Worm (Caenorhabditis elegans) whole organism, L1 larva: ENCODE measurements around the gene lelo-3.

Experiments used
- C34B4.2 ChIP-seq: sonication (generic microtip); optimal IDR thresholded peaks from 2 replicates; lab custom pipeline; 2017; ENCODE audit warnings: mild to moderate bottlenecking, missing genetic modification characterization, missing compliant biosample characterization
- aha-1 ChIP-seq: fragments of 150-350 bp; optimal IDR thresholded peaks from 2 replicates; lab custom pipeline; 2014; ENCODE audit warnings: missing biosample characterization, missing genetic modification characterization
- alr-1 ChIP-seq: fragments of 200-800 bp; sonication (Bioruptor generic); optimal IDR thresholded peaks from 2 replicates; lab custom pipeline; 2018; ENCODE audit warnings: borderline replicate concordance, mild to moderate bottlenecking, missing genetic modification characterization, missing compliant biosample characterization
- aly-2 ChIP-seq: fragments of 150-350 bp; optimal IDR thresholded peaks from 2 replicates; lab custom pipeline; 2014; ENCODE audit warnings: missing biosample characterization, missing genetic modification characterization
- blmp-1 ChIP-seq: fragments of 150-350 bp; optimal IDR thresholded peaks from 2 replicates; lab custom pipeline; 2014; ENCODE audit warnings: missing biosample characterization, missing genetic modification characterization
- ceh-63 ChIP-seq: fragments of 200-800 bp; sonication (Bioruptor generic); optimal IDR thresholded peaks from 2 replicates; lab custom pipeline; 2018; ENCODE audit warnings: mild to moderate bottlenecking, missing genetic modification characterization, missing compliant biosample characterization
- ceh-82 ChIP-seq, 3 experiments: fragments of 150-350 bp in 1 of 3; sonication (generic microtip) in 2 of 3; optimal IDR thresholded peaks; 2 replicates each; lab custom pipeline; 2014 to 2017; ENCODE audit warnings: missing biosample characterization in 3 of 3, missing genetic modification characterization in 3 of 3
- ceh-88 ChIP-seq: fragments of 200-800 bp; sonication (Bioruptor generic); IDR thresholded peaks from 2 replicates; pipeline ENCODE4 v1.3.6; 2022; ENCODE audit warnings: missing genetic modification characterization, missing compliant biosample characterization
- dsc-1 ChIP-seq: sonication (generic microtip); optimal IDR thresholded peaks from 2 replicates; lab custom pipeline; 2016; ENCODE audit warnings: mild to moderate bottlenecking, missing genetic modification characterization, missing compliant biosample characterization
- egl-27 ChIP-seq, 2 experiments: fragments of 150-350 bp in 1 of 2; sonication (generic microtip); optimal IDR thresholded peaks; 3 replicates each; lab custom pipeline; 2017 to 2018; ENCODE audit warnings: missing biosample characterization in 2 of 2, missing genetic modification characterization in 2 of 2, missing genetic modification reagents in 2 of 2
- elt-2 ChIP-seq: sonication (generic microtip); optimal IDR thresholded peaks from 2 replicates; lab custom pipeline; 2016; ENCODE audit warnings: missing genetic modification characterization, mild to moderate bottlenecking, inconsistent platforms, missing compliant biosample characterization, missing genetic modification reagents
- fkh-10 ChIP-seq: sonication (generic microtip); optimal IDR thresholded peaks from 2 replicates; lab custom pipeline; 2017; ENCODE audit warnings: missing biosample characterization, missing genetic modification reagents, missing genetic modification characterization
- fkh-8 ChIP-seq: sonication (generic microtip); optimal IDR thresholded peaks from 2 replicates; lab custom pipeline; 2016; ENCODE audit warnings: mild to moderate bottlenecking, missing genetic modification characterization, missing compliant biosample characterization
- fos-1 ChIP-seq: fragments of 150-350 bp; optimal IDR thresholded peaks from 2 replicates; lab custom pipeline; 2014; ENCODE audit warnings: missing biosample characterization, missing genetic modification characterization
- grh-1 ChIP-seq: fragments of 200-800 bp; sonication (Bioruptor generic); IDR thresholded peaks from 2 replicates; pipeline ENCODE4 v1.3.6; 2022; ENCODE audit warnings: missing genetic modification reagents, missing genetic modification characterization, missing compliant biosample characterization
- irx-1 ChIP-seq: sonication (generic microtip); optimal IDR thresholded peaks from 2 replicates; lab custom pipeline; 2016; ENCODE audit warnings: missing genetic modification characterization, missing compliant biosample characterization
- isw-1 ChIP-seq: fragments of 200-800 bp; sonication (Bioruptor generic); IDR thresholded peaks from 2 replicates; pipeline ENCODE4 v1.3.6; 2022; ENCODE audit warnings: missing genetic modification characterization, missing compliant biosample characterization
- jun-1 ChIP-seq: fragments of 150-350 bp; optimal IDR thresholded peaks from 2 replicates; lab custom pipeline; 2014; ENCODE audit warnings: missing biosample characterization, missing genetic modification reagents, missing genetic modification characterization
- lin-13 ChIP-seq: fragments of 150-350 bp; optimal IDR thresholded peaks from 2 replicates; lab custom pipeline; 2014; ENCODE audit warnings: missing biosample characterization, missing genetic modification reagents, missing genetic modification characterization
- lin-14 ChIP-seq: fragments of 200-800 bp; sonication (Bioruptor generic); optimal IDR thresholded peaks from 2 replicates; lab custom pipeline; 2018; ENCODE audit warnings: mild to moderate bottlenecking, missing genetic modification characterization, moderate library complexity, missing compliant biosample characterization
- lin-15B ChIP-seq: fragments of 150-350 bp; sonication (generic microtip); optimal IDR thresholded peaks from 3 replicates; lab custom pipeline; 2014; ENCODE audit warnings: missing biosample characterization, missing genetic modification characterization
- lsy-2 ChIP-seq, 2 experiments: fragments of 150-350 bp; optimal IDR thresholded peaks; 2 replicates each; lab custom pipeline; 2014; ENCODE audit warnings: missing biosample characterization in 2 of 2, missing genetic modification characterization in 2 of 2
- mdl-1 ChIP-seq, 2 experiments: fragments of 150-350 bp; optimal IDR thresholded peaks; 2 replicates each; lab custom pipeline; 2014 to 2017; ENCODE audit warnings: missing biosample characterization in 2 of 2, missing genetic modification characterization in 2 of 2, inconsistent platforms in 1 of 2
- mef-2 ChIP-seq: fragments of 150-350 bp; optimal IDR thresholded peaks from 2 replicates; lab custom pipeline; 2014; ENCODE audit warnings: missing biosample characterization, missing genetic modification characterization
- mep-1 ChIP-seq: fragments of 150-350 bp; optimal IDR thresholded peaks from 2 replicates; lab custom pipeline; 2014; ENCODE audit warnings: missing biosample characterization, missing genetic modification characterization
- nhr-11 ChIP-seq: fragments of 150-350 bp; optimal IDR thresholded peaks from 2 replicates; lab custom pipeline; 2014; ENCODE audit warnings: missing biosample characterization, missing genetic modification characterization
- nhr-20 ChIP-seq: sonication (generic microtip); optimal IDR thresholded peaks from 2 replicates; lab custom pipeline; 2016; ENCODE audit warnings: mild to moderate bottlenecking, missing genetic modification characterization, missing compliant biosample characterization
- nhr-237 ChIP-seq: fragments of 150-350 bp; optimal IDR thresholded peaks from 2 replicates; lab custom pipeline; 2014; ENCODE audit warnings: missing biosample characterization, missing genetic modification characterization
- nhr-28 ChIP-seq: fragments of 150-350 bp; optimal IDR thresholded peaks from 2 replicates; lab custom pipeline; 2014; ENCODE audit warnings: missing biosample characterization, missing genetic modification characterization
- nhr-71 ChIP-seq: sonication (generic microtip); optimal IDR thresholded peaks from 2 replicates; lab custom pipeline; 2016; ENCODE audit warnings: mild to moderate bottlenecking, missing genetic modification characterization, moderate library complexity, missing compliant biosample characterization
- nhr-77 ChIP-seq: fragments of 150-350 bp; optimal IDR thresholded peaks from 2 replicates; lab custom pipeline; 2014; ENCODE audit warnings: missing biosample characterization, missing genetic modification characterization
- nhr-90 ChIP-seq: sonication (generic microtip); optimal IDR thresholded peaks from 2 replicates; lab custom pipeline; 2016; ENCODE audit warnings: mild to moderate bottlenecking, missing genetic modification characterization, missing compliant biosample characterization; ENCODE audit not compliant: poor library complexity
- pag-3 ChIP-seq: sonication (generic microtip); optimal IDR thresholded peaks from 2 replicates; lab custom pipeline; 2017; ENCODE audit warnings: missing genetic modification characterization, mild to moderate bottlenecking, missing compliant biosample characterization, antibody characterized with exemption, borderline replicate concordance; ENCODE audit not compliant: insufficient read depth
- rnt-1 ChIP-seq: sonication (generic microtip); optimal IDR thresholded peaks from 2 replicates; lab custom pipeline; 2016; ENCODE audit warnings: mild to moderate bottlenecking, missing genetic modification characterization, moderate library complexity, missing compliant biosample characterization
- skn-1 ChIP-seq: fragments of 150-350 bp; optimal IDR thresholded peaks from 2 replicates; lab custom pipeline; 2014; ENCODE audit warnings: missing biosample characterization, missing genetic modification characterization
- snu-23 ChIP-seq: sonication (generic microtip); optimal IDR thresholded peaks from 2 replicates; lab custom pipeline; 2016; ENCODE audit warnings: missing genetic modification characterization, missing compliant biosample characterization
- sup-37 ChIP-seq: fragments of 200-800 bp; sonication (Bioruptor generic); optimal IDR thresholded peaks from 2 replicates; lab custom pipeline; 2018; ENCODE audit warnings: mild to moderate bottlenecking, missing genetic modification characterization, missing compliant biosample characterization
- tbx-2 ChIP-seq: sonication (generic microtip); optimal IDR thresholded peaks from 2 replicates; lab custom pipeline; 2016; ENCODE audit warnings: missing genetic modification characterization, missing compliant biosample characterization
- unc-30 ChIP-seq: sonication (generic microtip); optimal IDR thresholded peaks from 2 replicates; lab custom pipeline; 2017; ENCODE audit warnings: missing biosample characterization, missing genetic modification characterization
- unc-62 ChIP-seq: fragments of 150-350 bp; optimal IDR thresholded peaks from 2 replicates; lab custom pipeline; 2014; ENCODE audit warnings: missing biosample characterization, missing genetic modification reagents, missing genetic modification characterization
- unc-86 ChIP-seq: sonication (generic microtip); optimal IDR thresholded peaks from 2 replicates; lab custom pipeline; 2016; ENCODE audit warnings: missing genetic modification characterization, missing compliant biosample characterization
- zip-4 ChIP-seq: fragments of 200-800 bp; sonication (Bioruptor generic); optimal IDR thresholded peaks from 2 replicates; lab custom pipeline; 2018; ENCODE audit warnings: mild to moderate bottlenecking, missing genetic modification characterization, moderate library complexity, missing compliant biosample characterization
- ztf-11 ChIP-seq, 2 experiments: sonication (generic microtip); optimal IDR thresholded peaks; 2 replicates each; lab custom pipeline; 2016 to 2017; ENCODE audit warnings: missing genetic modification characterization in 2 of 2, missing biosample characterization in 1 of 2, missing compliant biosample characterization in 1 of 2

lelo-3 gene

DNA sequence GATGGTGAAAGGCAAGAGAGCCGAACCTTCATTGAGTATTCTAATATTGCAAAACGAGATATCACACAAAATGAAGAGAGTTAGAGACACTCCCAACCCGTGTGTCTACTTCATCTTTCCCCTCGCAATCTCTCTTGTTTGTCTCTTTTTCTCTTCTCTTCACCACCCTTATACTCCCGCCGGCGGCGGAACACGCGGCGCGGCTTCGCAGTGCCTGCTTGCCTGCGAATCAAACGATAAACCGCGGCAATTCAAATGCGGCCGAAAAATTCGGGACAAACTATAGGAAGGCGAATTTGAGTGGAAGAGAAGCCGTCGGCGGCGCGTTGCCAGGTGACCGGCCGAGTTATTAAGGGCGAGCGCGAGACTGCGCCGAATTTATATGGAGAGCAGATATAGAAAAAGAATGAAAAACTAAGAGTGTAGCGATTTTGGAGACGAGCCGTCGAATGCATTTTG, 37.8 kb downstream of the lelo-3 start, which contains the start of gene klp-13 (continued):
- TF ChIP-seq zip-4 (no peak), sup-37 (peak; percentile 41), egl-27 (tag; optimal IDR thresholded peaks at IDR 0.05; lab: Kevin White, UChicago) (peak in 1 of 2 experiments; percentile 54), aha-1 (tag; lab: Kevin White, UChicago) (peak; percentile 19), unc-62 (no peak), lin-14 (GFP tag; lab: Kevin White, UChicago) (peak; percentile 95), aly-2 (tag; lab: Kevin White, UChicago) (peak; percentile 38), ztf-11 (tag; optimal IDR thresholded peaks at IDR 0.05; lab: Kevin White, UChicago) (peak in 1 of 2 experiments; percentile 61), lin-15B (tag; lab: Kevin White, UChicago) (peak; percentile 80), nhr-77 (peak; percentile 89), unc-30 (tag; lab: Kevin White, UChicago) (no peak), C34B4.2 (tag; lab: Kevin White, UChicago) (no peak), mep-1 (tag; lab: Kevin White, UChicago) (peak; percentile 85), skn-1 (peak; percentile 87), fkh-8 (peak; percentile 98), tbx-2 (tag; lab: Kevin White, UChicago) (peak; percentile 89), lsy-2 (tag; optimal IDR thresholded peaks at IDR 0.05; lab: Kevin White, UChicago) (peak; percentile 77 to 94), ceh-82 (tag; optimal IDR thresholded peaks at IDR 0.05; lab: Kevin White, UChicago) (peak; percentile 72 to 90 (median 78)), mef-2 (tag; lab: Kevin White, UChicago) (peak; percentile 54), irx-1 (tag; lab: Kevin White, UChicago) (peak; percentile 74), isw-1 (peak; percentile 55; the same call in 1 of the 2 replicates), rnt-1 (peak; percentile 85), nhr-11 (tag; lab: Kevin White, UChicago) (peak; percentile 53), mdl-1 (tag; optimal IDR thresholded peaks at IDR 0.05; lab: Kevin White, UChicago) (peak in 1 of 2 experiments; percentile 86), unc-86 (tag; lab: Kevin White, UChicago) (peak; percentile 76), nhr-71 (peak; percentile 94), dsc-1 (tag; lab: Kevin White, UChicago) (peak; percentile 84), jun-1 (tag; lab: Kevin White, UChicago) (peak; percentile 74), blmp-1 (tag; lab: Kevin White, UChicago) (peak; percentile 81), nhr-20 (peak; percentile 90), pag-3 (tag; lab: Kevin White, UChicago) (no peak), ceh-63 (no peak), grh-1 (GFP tag; lab: Robert Waterston, UW) (no peak), nhr-28 (tag; lab: Kevin White, UChicago) (no peak), fkh-10 (GFP tag; lab: Kevin White, UChicago) (peak; percentile 72), nhr-237 (peak; percentile 35), nhr-90 (peak; percentile 63), ceh-88 (GFP tag; lab: Robert Waterston, UW) (no peak), snu-23 (GFP tag; lab: Kevin White, UChicago) (peak; percentile 93), alr-1 (tag; lab: Kevin White, UChicago) (no peak), elt-2 (peak; percentile 61), lin-13 (GFP tag; lab: Kevin White, UChicago) (peak; percentile 85)
- TF ChIP-seq, all 84 proteins: peak for 55

DNA sequence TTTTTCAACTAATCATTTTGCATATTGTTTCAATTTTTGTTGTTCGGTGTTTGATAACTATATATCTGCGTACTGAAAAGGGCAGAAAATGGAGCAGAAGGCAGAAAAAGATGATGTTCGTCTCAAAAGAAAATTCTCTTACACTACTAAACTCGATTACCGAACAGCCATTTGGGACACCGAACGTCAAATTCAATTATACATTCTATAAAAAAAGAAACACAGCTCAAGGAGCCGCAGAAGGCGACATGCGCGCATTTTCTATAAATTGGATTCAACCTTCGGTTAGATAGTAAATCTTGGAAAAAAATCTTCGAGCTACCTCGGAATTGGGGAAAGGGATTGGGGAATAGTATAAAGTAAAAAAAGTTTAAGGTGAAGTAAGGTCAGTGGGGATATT, 39.1 kb downstream of the lelo-3 start:
- TF ChIP-seq fkh-10 (GFP tag; lab: Kevin White, UChicago) (peak; percentile 82), fos-1 (tag; lab: Kevin White, UChicago) (no peak)
- TF ChIP-seq, all 84 proteins: peak for 1
